Worm (Caenorhabditis elegans) whole organism, L4/young adult: ENCODE measurements around the gene srx-125.

Experiments
- W03F9.2 ChIP-seq: fragments of 150-350 bp; optimal IDR thresholded peaks from 2 replicates; lab custom pipeline; 2014; ENCODE audit warnings: missing biosample characterization, missing genetic modification characterization
- dao-5 ChIP-seq: sonication (generic microtip); optimal IDR thresholded peaks from 2 replicates; lab custom pipeline; 2016; ENCODE audit warnings: missing genotype, missing genetic modification characterization, moderate library complexity, missing compliant biosample characterization
- him-1 ChIP-seq: sonication (generic microtip); optimal IDR thresholded peaks from 2 replicates; lab custom pipeline; 2016; ENCODE audit warnings: missing genotype, missing genetic modification reagents, missing genetic modification characterization, missing compliant biosample characterization

DNA sequence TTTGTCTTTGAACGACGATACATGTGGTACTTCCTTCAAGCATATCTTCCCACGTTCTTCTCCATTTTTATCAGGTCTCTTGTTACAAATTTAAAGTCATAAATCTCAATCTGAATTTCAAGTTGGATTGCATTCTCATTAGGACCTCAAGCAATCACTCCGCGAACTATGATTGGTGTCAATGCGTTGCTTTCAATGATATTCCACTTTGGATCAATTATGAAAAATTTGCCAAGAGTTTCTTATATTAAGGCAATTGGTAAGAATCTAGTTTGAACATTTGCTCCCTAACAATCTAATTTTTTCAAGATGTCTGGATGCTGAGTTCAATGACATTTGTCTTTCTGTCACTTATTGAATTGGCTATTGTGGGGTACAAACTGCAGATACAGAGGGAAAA is 24.9 kb upstream of the srx-125 start:
- TF ChIP-seq him-1 (tag; lab: Kevin White, UChicago), result no peak
- no peak for TF ChIP-seq dao-5 (tag; lab: Kevin White, UChicago)
- no peak for TF ChIP-seq W03F9.2 (tag; lab: Kevin White, UChicago)
